Worm (Caenorhabditis elegans): ENCODE results near the gene skr-8.

Gene skr-8

ce11 chrIV:17174087-17174486 lies 8.5 kb upstream of the skr-8 start (continued):
- no peak for TF ChIP-seq fos-1 (tag; optimal IDR thresholded peaks at IDR 0.05)
- TF ChIP-seq spr-1 (tag; optimal IDR thresholded peaks at IDR 0.05): no peak
- TF ChIP-seq php-3 (GFP tag; IDR thresholded peaks at IDR 0.05): peak; percentile 91
- no peak for TF ChIP-seq zip-2 (tag; optimal IDR thresholded peaks at IDR 0.05)
- TF ChIP-seq lin-13 (GFP tag; optimal IDR thresholded peaks at IDR 0.05): no peak
- TF ChIP-seq madf-5 (GFP tag; IDR thresholded peaks at IDR 0.05): no peak
- peak; percentile 88 for TF ChIP-seq pqm-1 (tag; optimal IDR thresholded peaks at IDR 0.05)
- no peak for TF ChIP-seq egl-43 (GFP tag; IDR thresholded peaks at IDR 0.05)
- TF ChIP-seq hlh-30 (tag; optimal IDR thresholded peaks at IDR 0.05; ENCODE audit: insufficient read depth): peak; percentile 40
- peak in 1 of 2 experiments; percentile 88 for TF ChIP-seq mdl-1 (tag; optimal IDR thresholded peaks at IDR 0.05)
- peak; percentile 29 for TF ChIP-seq mes-2 (tag; optimal IDR thresholded peaks at IDR 0.05; ENCODE audit: poor library complexity, severe bottlenecking)
- no peak for TF ChIP-seq madf-9 (GFP tag; conservative IDR thresholded peaks at IDR 0.05)
- peak; percentile 57 for TF ChIP-seq nhr-48 (tag; optimal IDR thresholded peaks at IDR 0.05)
- no peak for TF ChIP-seq lin-15B (tag; optimal IDR thresholded peaks at IDR 0.05)
- TF ChIP-seq fkh-10 (GFP tag; optimal IDR thresholded peaks at IDR 0.05): no peak
- TF ChIP-seq spr-3 (GFP tag; optimal IDR thresholded peaks at IDR 0.05): no peak
- TF ChIP-seq nhr-111 (GFP tag; optimal IDR thresholded peaks at IDR 0.05): no peak
- no peak for TF ChIP-seq daf-19 (GFP tag; conservative IDR thresholded peaks at IDR 0.05)
- no peak for TF ChIP-seq arid-1 (GFP tag; conservative IDR thresholded peaks at IDR 0.05)
- no peak for TF ChIP-seq egl-27 (tag; optimal IDR thresholded peaks at IDR 0.05)
- no peak for TF ChIP-seq aly-2 (tag; optimal IDR thresholded peaks at IDR 0.05)
- no peak for TF ChIP-seq duxl-1 (tag; optimal IDR thresholded peaks at IDR 0.05; ENCODE audit: poor library complexity)
- no peak for TF ChIP-seq nhr-6 (tag; optimal IDR thresholded peaks at IDR 0.05)
- TF ChIP-seq nhr-41 (GFP tag; IDR thresholded peaks at IDR 0.05): no peak
- no peak for TF ChIP-seq ceh-20 (GFP tag; IDR thresholded peaks at IDR 0.05)
- TF ChIP-seq unc-130 (GFP tag; optimal IDR thresholded peaks at IDR 0.05): no peak
- TF ChIP-seq F49E8.2 (tag; optimal IDR thresholded peaks at IDR 0.05; ENCODE audit: borderline replicate concordance): no peak
- TF ChIP-seq Y48G9A.11 (GFP tag; IDR thresholded peaks at IDR 0.05): no peak
- TF ChIP-seq saeg-2 (GFP tag; IDR thresholded peaks at IDR 0.05): no peak
- no peak for TF ChIP-seq gei-8 (GFP tag; optimal IDR thresholded peaks at IDR 0.05)
- no peak for TF ChIP-seq ceh-82 (tag; optimal IDR thresholded peaks at IDR 0.05)
- TF ChIP-seq nhr-42 (GFP tag; IDR thresholded peaks at IDR 0.05): peak; percentile 73; the same call in 1 of the 2 replicates
- TF ChIP-seq snpc-4 (tag; optimal IDR thresholded peaks at IDR 0.05): no peak
- peak in 1 of 2 experiments; percentile 37 for TF ChIP-seq lsy-2 (tag; optimal IDR thresholded peaks at IDR 0.05)
- no peak for TF ChIP-seq jun-1 (tag; optimal IDR thresholded peaks at IDR 0.05)
- TF ChIP-seq vab-7 (GFP tag; IDR thresholded peaks at IDR 0.05): no peak
- no peak for TF ChIP-seq ama-1 (optimal IDR thresholded peaks at IDR 0.05)
- TF ChIP-seq dve-1 (tag; optimal IDR thresholded peaks at IDR 0.05; ENCODE audit: insufficient read depth): peak; percentile 95
- TF ChIP-seq snpc-1.2 (GFP tag; IDR thresholded peaks at IDR 0.05): no peak
- TF ChIP-seq ztf-11 (tag; optimal IDR thresholded peaks at IDR 0.05): no peak
- peak; percentile 74 for TF ChIP-seq mxl-3 (GFP tag; optimal IDR thresholded peaks at IDR 0.05)
- no peak for TF ChIP-seq ceh-32 (tag; optimal IDR thresholded peaks at IDR 0.05; ENCODE audit: poor library complexity)
- TF ChIP-seq ceh-62 (tag; optimal IDR thresholded peaks at IDR 0.05): no peak
- TF ChIP-seq nhr-237 (tag; optimal IDR thresholded peaks at IDR 0.05): no peak
- TF ChIP-seq set-16 (GFP tag; IDR thresholded peaks at IDR 0.05): no peak
- TF ChIP-seq dmd-8 (GFP tag; IDR thresholded peaks at IDR 0.05): no peak
- no peak for TF ChIP-seq tag-97 (GFP tag; IDR thresholded peaks at IDR 0.05)
- no peak for TF ChIP-seq D1046.2 (GFP tag; IDR thresholded peaks at IDR 0.05)
